Fruit fly (Drosophila melanogaster) whole organism, pupa: ENCODE results near the gene mei-P26.

Experiments
- CG13204 ChIP-seq: fragments of 200-800 bp; sonication (Bioruptor generic); optimal IDR thresholded peaks from 2 replicates; lab custom pipeline; 2018; ENCODE audit warnings: missing biosample characterization, mild to moderate bottlenecking, missing genetic modification characterization, moderate library complexity
- CG17806 ChIP-seq: fragments of 200-800 bp; sonication (Bioruptor generic); optimal IDR thresholded peaks from 2 replicates; lab custom pipeline; 2018; ENCODE audit warnings: missing biosample characterization, mild to moderate bottlenecking, missing genetic modification characterization, moderate library complexity
- CG32121 ChIP-seq: fragments of 200-800 bp; sonication (Bioruptor generic); IDR thresholded peaks from 2 replicates; pipeline ENCODE4 v1.3.6; 2022; ENCODE audit warnings: missing biosample characterization, missing genetic modification characterization
- D1 ChIP-seq: fragments of 200-800 bp; sonication (Bioruptor generic); optimal IDR thresholded peaks from 2 replicates; lab custom pipeline; 2018; ENCODE audit warnings: missing biosample characterization, mild to moderate bottlenecking, missing genetic modification characterization, moderate library complexity
- Ets98B ChIP-seq: fragments of 200-800 bp; sonication (Bioruptor generic); IDR thresholded peaks from 2 replicates; pipeline ENCODE4 v1.3.6; 2022; ENCODE audit warnings: missing biosample characterization, missing genetic modification characterization
- fd96Ca ChIP-seq: fragments of 200-800 bp; sonication (Bioruptor generic); IDR thresholded peaks from 3 replicates; pipeline ENCODE4 v1.3.6; 2022; ENCODE audit warnings: missing biosample characterization, missing genetic modification characterization
- gl ChIP-seq: fragments of 200-800 bp; sonication (Bioruptor generic); optimal IDR thresholded peaks from 2 replicates; lab custom pipeline; 2018; ENCODE audit warnings: missing biosample characterization, mild to moderate bottlenecking, missing genetic modification characterization
- rn ChIP-seq: fragments of 200-800 bp; sonication (Bioruptor generic); IDR thresholded peaks from 2 replicates; pipeline ENCODE4 v1.3.6; 2022; ENCODE audit warnings: missing biosample characterization, missing genetic modification characterization

dm6 chrX:9130243-9130642 lies 32.8 kb upstream of the mei-P26 start:
- TF ChIP-seq gl: no peak
- no peak for TF ChIP-seq rn (GFP tag; lab: Robert Waterston, UW)
- TF ChIP-seq CG17806 (tag; lab: Kevin White, UChicago): no peak
- no peak for TF ChIP-seq CG13204
- TF ChIP-seq fd96Ca (GFP tag; lab: Robert Waterston, UW): no peak
- TF ChIP-seq CG32121 (GFP tag; lab: Robert Waterston, UW): no peak
- TF ChIP-seq D1 (tag; lab: Kevin White, UChicago): no peak
- no peak for TF ChIP-seq Ets98B (GFP tag; lab: Robert Waterston, UW)
